Worm (Caenorhabditis elegans) whole organism, mixed stage, embryonic: ENCODE results near the gene F10A3.17.

ENCODE experiments used
- M03D4.4 ChIP-seq: sonication (generic microtip); optimal IDR thresholded peaks from 2 replicates; lab custom pipeline; 2017; ENCODE audit warnings: mild to moderate bottlenecking, missing genetic modification characterization, missing compliant biosample characterization
- blmp-1 ChIP-seq: fragments of 150-350 bp; optimal IDR thresholded peaks from 2 replicates; lab custom pipeline; 2014; ENCODE audit warnings: missing biosample characterization, missing genetic modification characterization
- ceh-39 ChIP-seq: fragments of 150-350 bp; optimal IDR thresholded peaks from 2 replicates; lab custom pipeline; 2014; ENCODE audit warnings: missing biosample characterization, missing genetic modification characterization
- ceh-43 ChIP-seq: fragments of 200-800 bp; sonication (Bioruptor generic); optimal IDR thresholded peaks from 2 replicates; lab custom pipeline; 2018; ENCODE audit warnings: mild to moderate bottlenecking, missing genetic modification characterization, moderate library complexity, missing compliant biosample characterization
- ceh-83 ChIP-seq: fragments of 200-800 bp; sonication (Bioruptor generic); optimal IDR thresholded peaks from 2 replicates; lab custom pipeline; 2018; ENCODE audit warnings: mild to moderate bottlenecking, missing genetic modification characterization, missing compliant biosample characterization
- ces-1 ChIP-seq: fragments of 150-350 bp; optimal IDR thresholded peaks from 2 replicates; lab custom pipeline; 2014; ENCODE audit warnings: missing biosample characterization, missing genetic modification reagents, missing genetic modification characterization
- cnd-1 ChIP-seq: fragments of 200-800 bp; sonication (Bioruptor generic); optimal IDR thresholded peaks from 2 replicates; lab custom pipeline; 2018; ENCODE audit warnings: mild to moderate bottlenecking, missing genetic modification characterization, missing compliant biosample characterization
- drap-1 ChIP-seq: fragments of 200-800 bp; sonication (Bioruptor generic); optimal IDR thresholded peaks from 3 replicates; lab custom pipeline; 2018; ENCODE audit warnings: mild to moderate bottlenecking, missing genetic modification characterization, missing compliant biosample characterization
- elt-1 ChIP-seq: sonication (generic microtip); optimal IDR thresholded peaks from 2 replicates; lab custom pipeline; 2017; ENCODE audit warnings: missing genetic modification characterization, mild to moderate bottlenecking, missing compliant biosample characterization, antibody characterized with exemption, moderate library complexity, borderline replicate concordance; ENCODE audit not compliant: insufficient read depth
- elt-3 ChIP-seq: fragments of 150-350 bp; optimal IDR thresholded peaks from 2 replicates; lab custom pipeline; 2014; ENCODE audit warnings: missing biosample characterization, missing genetic modification characterization
- ham-2 ChIP-seq: fragments of 200-800 bp; sonication (Bioruptor generic); optimal IDR thresholded peaks from 2 replicates; lab custom pipeline; 2018; ENCODE audit warnings: mild to moderate bottlenecking, missing genetic modification characterization, missing compliant biosample characterization
- hlh-1 ChIP-seq: fragments of 150-350 bp; optimal IDR thresholded peaks from 2 replicates; lab custom pipeline; 2014; ENCODE audit warnings: missing biosample characterization, missing genetic modification reagents, missing genetic modification characterization
- lin-13 ChIP-seq: fragments of 150-350 bp; optimal IDR thresholded peaks from 2 replicates; lab custom pipeline; 2014; ENCODE audit warnings: missing biosample characterization, missing genetic modification characterization
- lin-32 ChIP-seq: fragments of 200-800 bp; sonication (Bioruptor generic); optimal IDR thresholded peaks from 2 replicates; lab custom pipeline; 2018; ENCODE audit warnings: mild to moderate bottlenecking, missing genetic modification characterization, missing compliant biosample characterization
- lsy-2 ChIP-seq: fragments of 150-350 bp; optimal IDR thresholded peaks from 2 replicates; lab custom pipeline; 2014; ENCODE audit warnings: missing biosample characterization, missing genetic modification characterization
- mab-5 ChIP-seq: fragments of 150-350 bp; optimal IDR thresholded peaks from 2 replicates; lab custom pipeline; 2014; ENCODE audit warnings: missing biosample characterization, missing genetic modification characterization
- mep-1 ChIP-seq: fragments of 150-350 bp; optimal IDR thresholded peaks from 2 replicates; lab custom pipeline; 2017; ENCODE audit warnings: missing biosample characterization, missing genetic modification reagents, missing genetic modification characterization, inconsistent platforms
- mls-2 ChIP-seq: sonication (generic microtip); optimal IDR thresholded peaks from 2 replicates; lab custom pipeline; 2016; ENCODE audit warnings: mild to moderate bottlenecking, missing genetic modification characterization, moderate library complexity, missing compliant biosample characterization
- nhr-2 ChIP-seq: fragments of 150-350 bp; optimal IDR thresholded peaks from 2 replicates; lab custom pipeline; 2014; ENCODE audit warnings: missing biosample characterization, missing genetic modification characterization
- nhr-237 ChIP-seq: fragments of 150-350 bp; optimal IDR thresholded peaks from 2 replicates; lab custom pipeline; 2014; ENCODE audit warnings: missing biosample characterization, missing genetic modification characterization
- nhr-28 ChIP-seq: fragments of 150-350 bp; optimal IDR thresholded peaks from 2 replicates; lab custom pipeline; 2014; ENCODE audit warnings: missing biosample characterization, missing genetic modification characterization
- pha-4 ChIP-seq: fragments of 150-350 bp; optimal IDR thresholded peaks from 2 replicates; lab custom pipeline; 2018; ENCODE audit warnings: missing biosample characterization, missing genetic modification reagents, missing genetic modification characterization
- sem-2 ChIP-seq: fragments of 200-800 bp; sonication (Bioruptor generic); optimal IDR thresholded peaks from 2 replicates; lab custom pipeline; 2018; ENCODE audit warnings: mild to moderate bottlenecking, missing genetic modification characterization, missing compliant biosample characterization
- snpc-4 ChIP-seq: fragments of 150-350 bp; optimal IDR thresholded peaks from 2 replicates; lab custom pipeline; 2014; ENCODE audit warnings: missing biosample characterization, missing genetic modification characterization
- sptf-1 ChIP-seq: sonication (generic microtip); optimal IDR thresholded peaks from 2 replicates; lab custom pipeline; 2017; ENCODE audit warnings: mild to moderate bottlenecking, missing genetic modification characterization, moderate library complexity, missing compliant biosample characterization
- tbx-8 ChIP-seq: fragments of 200-800 bp; sonication (Bioruptor generic); optimal IDR thresholded peaks from 2 replicates; lab custom pipeline; 2018; ENCODE audit warnings: mild to moderate bottlenecking, missing genetic modification characterization, moderate library complexity, missing compliant biosample characterization
- unc-39 ChIP-seq: fragments of 150-350 bp; optimal IDR thresholded peaks from 2 replicates; lab custom pipeline; 2014; ENCODE audit warnings: missing biosample characterization, missing genetic modification characterization
- unc-62 ChIP-seq: fragments of 150-350 bp; optimal IDR thresholded peaks from 2 replicates; lab custom pipeline; 2014; ENCODE audit warnings: missing biosample characterization, missing genetic modification reagents, missing genetic modification characterization
- zip-8 ChIP-seq: fragments of 150-350 bp; optimal IDR thresholded peaks from 2 replicates; lab custom pipeline; 2014; ENCODE audit warnings: missing biosample characterization, missing genetic modification characterization
- ztf-11 ChIP-seq: fragments of 150-350 bp; optimal IDR thresholded peaks from 2 replicates; lab custom pipeline; 2014; ENCODE audit warnings: missing biosample characterization, missing genetic modification characterization

The F10A3.17 gene

ce11 chrV:16148805-16149204 lies 10.7 kb downstream of the F10A3.17 start, which contains the start of gene F10A3.4:
F10A3.4 (plus strand) TSS chrV:16149105.
- TF ChIP-seq sem-2 (GFP tag; lab: Kevin White, UChicago) (no peak), ham-2 (GFP tag; lab: Kevin White, UChicago) (no peak), ceh-83 (no peak), ceh-43 (GFP tag; lab: Kevin White, UChicago) (no peak), lsy-2 (tag; lab: Kevin White, UChicago) (no peak), nhr-2 (tag; lab: Kevin White, UChicago) (no peak), tbx-8 (no peak), ztf-11 (tag; lab: Kevin White, UChicago) (no peak), elt-3 (no peak), nhr-28 (tag; lab: Kevin White, UChicago) (no peak), mab-5 (tag; lab: Kevin White, UChicago) (no peak), pha-4 (tag; lab: Kevin White, UChicago) (no peak), nhr-237 (tag; lab: Kevin White, UChicago) (no peak)

- TF ChIP-seq drap-1 (GFP tag; lab: Kevin White, UChicago) (no peak), nhr-237 (tag; lab: Kevin White, UChicago) (no peak), ceh-43 (GFP tag; lab: Kevin White, UChicago) (no peak), zip-8 (tag; lab: Kevin White, UChicago) (no peak), lin-13 (tag; lab: Kevin White, UChicago) (no peak), ces-1 (GFP tag; lab: Kevin White, UChicago) (no peak)
Measured at ce11 chrV:16145009-16145408, 14.5 kb downstream of the F10A3.17 start.

- TF ChIP-seq cnd-1 (tag; lab: Kevin White, UChicago), result no peak
Measured at ce11 chrV:16143066-16143581, 16.4 kb downstream of the F10A3.17 start, which contains the start of gene fbxa-88. fbxa-88 (minus strand) TSS chrV:16143116.

ce11 chrV:16142371-16142770 lies 17.1 kb downstream of the F10A3.17 start, which contains the start of gene fbxa-18:
fbxa-18 (plus strand) TSS chrV:16142671.
- no peak for TF ChIP-seq lin-13 (tag; lab: Kevin White, UChicago)
- no peak for TF ChIP-seq mls-2 (tag; lab: Kevin White, UChicago)
- TF ChIP-seq mep-1, result no peak
- no peak for TF ChIP-seq blmp-1 (tag; lab: Kevin White, UChicago)
- no peak for TF ChIP-seq ces-1 (GFP tag; lab: Kevin White, UChicago)
- no peak for TF ChIP-seq ztf-11 (tag; lab: Kevin White, UChicago)
- TF ChIP-seq drap-1 (GFP tag; lab: Kevin White, UChicago), result no peak
- no peak for TF ChIP-seq ceh-83
- TF ChIP-seq tbx-8, result no peak
- TF ChIP-seq unc-62, result no peak
- no peak for TF ChIP-seq cnd-1 (tag; lab: Kevin White, UChicago)
- TF ChIP-seq elt-1 (tag; lab: Kevin White, UChicago), result no peak
- no peak for TF ChIP-seq zip-8 (tag; lab: Kevin White, UChicago)
- TF ChIP-seq hlh-1 (tag; lab: Kevin White, UChicago), result no peak
- no peak for TF ChIP-seq sptf-1 (tag; lab: Kevin White, UChicago)
- no peak for TF ChIP-seq unc-39 (tag; lab: Kevin White, UChicago)

- TF ChIP-seq nhr-237 (tag; lab: Kevin White, UChicago) (no peak), ceh-39 (tag; lab: Kevin White, UChicago) (no peak), elt-1 (tag; lab: Kevin White, UChicago) (no peak), nhr-28 (tag; lab: Kevin White, UChicago) (no peak), snpc-4 (no peak), lin-32 (GFP tag; lab: Kevin White, UChicago) (no peak), mab-5 (tag; lab: Kevin White, UChicago) (no peak), cnd-1 (tag; lab: Kevin White, UChicago) (no peak), M03D4.4 (tag; lab: Kevin White, UChicago) (no peak), ceh-83 (no peak), tbx-8 (no peak), lsy-2 (tag; lab: Kevin White, UChicago) (no peak), mls-2 (tag; lab: Kevin White, UChicago) (no peak), elt-3 (no peak), ces-1 (GFP tag; lab: Kevin White, UChicago) (no peak), unc-39 (tag; lab: Kevin White, UChicago) (no peak), ceh-43 (GFP tag; lab: Kevin White, UChicago) (no peak), drap-1 (GFP tag; lab: Kevin White, UChicago) (no peak)
Measured at ce11 chrV:16141071-16141470, 18.4 kb downstream of the F10A3.17 start, which contains the start of gene clc-32. clc-32 (minus strand) TSS chrV:16141171.
